Fruit fly (Drosophila melanogaster): ENCODE measurements around the gene Bulli.

The Bulli gene

dm6 chr3L:6494928-6495806 lies 6.7 kb downstream of the Bulli start, which contains the start of the genes Vps8 and sfl (continued):
- TF ChIP-seq CG6791 (GFP tag; IDR thresholded peaks at IDR 0.05; ENCODE audit: partially characterized antibody): peak; percentile 86
- peak; percentile 68; the same call in 1 of the 2 replicates for TF ChIP-seq hbn (GFP tag; IDR thresholded peaks at IDR 0.05; ENCODE audit: partially characterized antibody)
- TF ChIP-seq Doc3 (GFP tag; IDR thresholded peaks at IDR 0.05; ENCODE audit: partially characterized antibody): peak; percentile 79
- TF ChIP-seq abd-A (tag; optimal IDR thresholded peaks at IDR 0.05): peak; percentile 38
- TF ChIP-seq CG4730 (GFP tag; IDR thresholded peaks at IDR 0.05): no peak
- TF ChIP-seq Poxn (GFP tag; IDR thresholded peaks at IDR 0.05): no peak
- TF ChIP-seq zen2 (GFP tag; IDR thresholded peaks at IDR 0.05; ENCODE audit: partially characterized antibody): peak; percentile 67; the same call in 1 of the 3 replicates
- no peak for TF ChIP-seq CG7271 (tag; optimal IDR thresholded peaks at IDR 0.05)
- TF ChIP-seq pnt (GFP tag; optimal IDR thresholded peaks at IDR 0.05): no peak
- TF ChIP-seq crp (GFP tag; optimal IDR thresholded peaks at IDR 0.05): peak in 1 of 2 experiments; percentile 71
- no peak for TF ChIP-seq CG9215 (GFP tag; IDR thresholded peaks at IDR 0.05)
- peak; percentile 59 for TF ChIP-seq pzg (GFP tag; optimal IDR thresholded peaks at IDR 0.05)
- no peak for TF ChIP-seq zf30C (GFP tag; optimal IDR thresholded peaks at IDR 0.05)
- TF ChIP-seq fu2 (GFP tag; optimal IDR thresholded peaks at IDR 0.05): no peak
- TF ChIP-seq Mad (GFP tag; optimal IDR thresholded peaks at IDR 0.05): no peak
- TF ChIP-seq ara (GFP tag; IDR thresholded peaks at IDR 0.05): no peak
- TF ChIP-seq Rfx (GFP tag; IDR thresholded peaks at IDR 0.05): 0 out of 2 replicates have a peak, but pooled peaks have one; percentile 23
- TF ChIP-seq CG2678 (tag; optimal IDR thresholded peaks at IDR 0.05): peak; percentile 38
- no peak for TF ChIP-seq bsh (GFP tag; optimal IDR thresholded peaks at IDR 0.05)
- TF ChIP-seq CG11723 (GFP tag; optimal IDR thresholded peaks at IDR 0.05): no peak
- peak; percentile 45; the same call in 1 of the 2 replicates for TF ChIP-seq CG32532 (GFP tag; IDR thresholded peaks at IDR 0.05)
- no peak for TF ChIP-seq ap (GFP tag; IDR thresholded peaks at IDR 0.05)
- TF ChIP-seq CG17359 (tag; optimal IDR thresholded peaks at IDR 0.05): peak; percentile 15
- TF ChIP-seq CG14965 (GFP tag; optimal IDR thresholded peaks at IDR 0.05; ENCODE audit: borderline replicate concordance): no peak
- TF ChIP-seq CG13624 (GFP tag; optimal IDR thresholded peaks at IDR 0.05): peak; percentile 47
- no peak for TF ChIP-seq psq (GFP tag; optimal IDR thresholded peaks at IDR 0.05)
- no peak for TF ChIP-seq gcm (GFP tag; optimal IDR thresholded peaks at IDR 0.05)
- TF ChIP-seq bowl (GFP tag; IDR thresholded peaks at IDR 0.05): no peak
- TF ChIP-seq nom (GFP tag; optimal IDR thresholded peaks at IDR 0.05): no peak
- no peak for TF ChIP-seq al (GFP tag; IDR thresholded peaks at IDR 0.05)
- no peak for TF ChIP-seq Sry-β (GFP tag; optimal IDR thresholded peaks at IDR 0.05)
- no peak for TF ChIP-seq Optix (GFP tag; IDR thresholded peaks at IDR 0.05)
- peak; percentile 28 for TF ChIP-seq ind (GFP tag; optimal IDR thresholded peaks at IDR 0.05)
- no peak for TF ChIP-seq GATAe (GFP tag; conservative IDR thresholded peaks at IDR 0.05)
- peak; percentile 11 for TF ChIP-seq Abd-B (GFP tag; optimal IDR thresholded peaks at IDR 0.05)
- TF ChIP-seq vnd (GFP tag; IDR thresholded peaks at IDR 0.05; ENCODE audit: partially characterized antibody): peak; percentile 87
- TF ChIP-seq HmgZ (tag; optimal IDR thresholded peaks at IDR 0.05): no peak
- peak; percentile 87 for TF ChIP-seq CG13287 (GFP tag; IDR thresholded peaks at IDR 0.05; ENCODE audit: partially characterized antibody)
- TF ChIP-seq CG10565 (GFP tag; optimal IDR thresholded peaks at IDR 0.05): no peak
- no peak for TF ChIP-seq CG6854 (GFP tag; optimal IDR thresholded peaks at IDR 0.05)
- no peak for TF ChIP-seq pita (GFP tag; optimal IDR thresholded peaks at IDR 0.05)
- no peak for TF ChIP-seq NC2β (GFP tag; optimal IDR thresholded peaks at IDR 0.05)
- no peak for TF ChIP-seq CG4820 (GFP tag; optimal IDR thresholded peaks at IDR 0.05)
- no peak for TF ChIP-seq CG17328 (GFP tag; IDR thresholded peaks at IDR 0.05)
- TF ChIP-seq ci (GFP tag; IDR thresholded peaks at IDR 0.05): peak; percentile 25; the same call in 1 of the 3 replicates
- no peak for TF ChIP-seq slp2 (GFP tag; optimal IDR thresholded peaks at IDR 0.05)
- no peak for TF ChIP-seq dan (GFP tag; IDR thresholded peaks at IDR 0.05)
- no peak for TF ChIP-seq CG30020 (tag; optimal IDR thresholded peaks at IDR 0.05)

Data from whole organism, embryonic.